Worm (Caenorhabditis elegans) whole organism, young adult: Measurements from ENCODE around the gene D1005.5.
A peak's percentile ranks its signal among the peaks of the same experiment; 100 is the strongest.

Experiments
- dox-1 ChIP-seq: fragments of 200-800 bp; sonication (Bioruptor generic); IDR thresholded peaks from 2 replicates; pipeline ENCODE4 v1.3.6; 2022; ENCODE audit warnings: missing genetic modification reagents, missing genetic modification characterization, missing compliant biosample characterization
- mcd-1 ChIP-seq: fragments of 200-800 bp; sonication (Bioruptor generic); IDR thresholded peaks from 2 replicates; pipeline ENCODE4 v1.3.6; 2022; ENCODE audit warnings: missing genetic modification reagents, missing genetic modification characterization, missing compliant biosample characterization
- nhr-80 ChIP-seq: sonication (generic microtip); optimal IDR thresholded peaks from 2 replicates; lab custom pipeline; 2016; ENCODE audit warnings: missing genetic modification characterization, missing compliant biosample characterization

The D1005.5 gene

ce11 chrX:1422221-1422620 lies 50.6 kb downstream of the D1005.5 start:
- 0 out of 2 replicates have a peak, but pooled peaks have one; percentile 13 for TF ChIP-seq mcd-1 (GFP tag; lab: Robert Waterston, UW)
- peak; percentile 51 for TF ChIP-seq nhr-80
- peak; percentile 60; the same call in 1 of the 2 replicates for TF ChIP-seq dox-1 (GFP tag; lab: Robert Waterston, UW)
